Worm (Caenorhabditis elegans) whole organism, L1 larva: Measurements from ENCODE around the gene sgnh-1.

ENCODE experiments used
- F16B12.6 ChIP-seq: fragments of 150-350 bp; optimal IDR thresholded peaks from 2 replicates; lab custom pipeline; 2014; ENCODE audit warnings: missing biosample characterization, missing genetic modification characterization
- efl-3 ChIP-seq: fragments of 200-800 bp; sonication (Bioruptor generic); optimal IDR thresholded peaks from 2 replicates; lab custom pipeline; 2018; ENCODE audit warnings: mild to moderate bottlenecking, missing genetic modification characterization, missing compliant biosample characterization
- mep-1 ChIP-seq: fragments of 150-350 bp; optimal IDR thresholded peaks from 2 replicates; lab custom pipeline; 2014; ENCODE audit warnings: missing biosample characterization, missing genetic modification characterization

DNA sequence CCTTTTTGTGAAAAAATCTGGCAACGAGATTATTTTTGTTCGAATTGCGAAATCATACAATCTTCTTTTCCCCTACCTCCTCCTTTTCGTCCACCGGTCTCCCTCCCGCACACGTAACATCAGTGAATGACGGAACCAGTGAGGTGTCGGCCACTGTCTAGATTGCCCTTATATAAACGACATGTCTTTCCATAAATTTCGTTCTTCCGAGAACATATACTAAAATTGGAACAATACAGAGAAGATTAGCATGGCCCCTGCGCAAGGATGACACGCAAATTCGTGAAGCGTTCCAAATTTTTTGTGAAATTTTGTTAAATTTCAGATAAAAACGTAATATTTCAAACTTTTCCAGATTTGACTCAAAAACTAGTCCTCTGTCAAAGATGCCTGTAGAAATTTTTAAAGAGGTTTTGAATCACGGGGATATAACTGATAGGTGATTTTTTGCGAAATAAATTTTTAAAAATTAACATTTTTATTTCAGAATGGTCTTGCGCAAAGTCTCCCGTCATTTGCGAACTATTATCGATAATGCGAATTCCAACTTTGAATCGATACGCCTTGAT is 41.1 kb downstream of the sgnh-1 start:
- no peak for TF ChIP-seq F16B12.6 (tag; lab: Kevin White, UChicago)
- TF ChIP-seq mep-1: no peak
- no peak for TF ChIP-seq efl-3 (GFP tag; lab: Kevin White, UChicago)
